Worm (Caenorhabditis elegans) whole organism, L4/young adult: ENCODE measurements around the gene F46F5.16.

Source experiments
- W03F9.2 ChIP-seq: fragments of 150-350 bp; optimal IDR thresholded peaks from 2 replicates; lab custom pipeline; 2014; ENCODE audit warnings: missing biosample characterization, missing genetic modification characterization
- dao-5 ChIP-seq: sonication (generic microtip); optimal IDR thresholded peaks from 2 replicates; lab custom pipeline; 2016; ENCODE audit warnings: missing genotype, missing genetic modification characterization, moderate library complexity, missing compliant biosample characterization
- him-1 ChIP-seq: sonication (generic microtip); optimal IDR thresholded peaks from 2 replicates; lab custom pipeline; 2016; ENCODE audit warnings: missing genotype, missing genetic modification reagents, missing genetic modification characterization, missing compliant biosample characterization

DNA sequence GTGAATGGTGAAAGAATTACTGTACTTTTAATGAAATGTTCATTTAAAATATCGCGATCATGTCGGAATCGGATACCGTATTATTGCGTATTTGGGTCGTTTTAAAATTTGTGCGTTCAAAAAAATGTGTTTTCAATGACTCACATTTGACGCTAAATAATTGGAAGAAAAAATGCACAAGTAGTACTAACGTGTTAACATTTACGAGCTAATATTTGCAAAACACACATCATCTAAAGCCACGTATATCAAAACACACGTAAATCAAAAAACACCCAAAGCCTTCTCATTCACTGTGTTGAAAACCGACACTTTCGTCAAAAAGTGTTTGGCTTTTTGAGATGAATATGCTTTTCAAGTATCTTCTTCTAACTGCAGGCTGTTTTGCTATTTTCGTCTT, 38.5 kb downstream of the F46F5.16 start, which contains the start of gene F28A10.1:
- TF ChIP-seq him-1 (tag; lab: Kevin White, UChicago) (no peak), dao-5 (no peak), W03F9.2 (tag; lab: Kevin White, UChicago) (no peak)
